Fruit fly (Drosophila melanogaster) whole organism, embryonic: ENCODE data around the gene stv.

Experiments used
- Abd-B ChIP-seq: fragments of 200-800 bp; sonication (Bioruptor generic); optimal IDR thresholded peaks from 2 replicates; lab custom pipeline; 2018; ENCODE audit warnings: missing biosample characterization, mild to moderate bottlenecking, missing genetic modification characterization, moderate library complexity
- B-H1 ChIP-seq: fragments of 200-800 bp; sonication (Bioruptor generic); IDR thresholded peaks from 3 replicates; pipeline ENCODE4 v1.3.6; 2022; ENCODE audit warnings: missing biosample characterization, missing genetic modification characterization
- Bteb2 ChIP-seq: fragments of 200-800 bp; sonication (Bioruptor generic); optimal IDR thresholded peaks from 2 replicates; lab custom pipeline; 2016; ENCODE audit warnings: missing biosample characterization, missing genetic modification characterization
- C15 ChIP-seq: fragments of 200-800 bp; sonication (Bioruptor generic); IDR thresholded peaks from 3 replicates; pipeline ENCODE4 v1.3.6; 2022; ENCODE audit warnings: missing biosample characterization, missing genetic modification characterization
- CG10543 ChIP-seq: fragments of 200-800 bp; sonication (Bioruptor generic); optimal IDR thresholded peaks from 3 replicates; lab custom pipeline; 2017; ENCODE audit warnings: missing biosample characterization, mild to moderate bottlenecking, missing genetic modification characterization, moderate library complexity
- CG11085 ChIP-seq: fragments of 200-800 bp; sonication (Bioruptor generic); IDR thresholded peaks from 2 replicates; pipeline ENCODE4 v1.3.6; 2022; ENCODE audit warnings: missing biosample characterization, missing genetic modification characterization
- CG11504 ChIP-seq: fragments of 200-800 bp; sonication (Bioruptor generic); optimal IDR thresholded peaks from 3 replicates; lab custom pipeline; 2019; ENCODE audit warnings: missing biosample characterization, mild to moderate bottlenecking, missing genetic modification characterization, moderate library complexity
- CG13424 ChIP-seq: fragments of 200-800 bp; sonication (Bioruptor generic); optimal IDR thresholded peaks from 2 replicates; lab custom pipeline; 2019; ENCODE audit warnings: missing biosample characterization, mild to moderate bottlenecking, missing genetic modification characterization, moderate library complexity
- CG14050 ChIP-seq: fragments of 200-800 bp; sonication (Bioruptor generic); IDR thresholded peaks from 3 replicates; pipeline ENCODE4 v1.3.6; 2022; ENCODE audit warnings: missing biosample characterization, missing genetic modification characterization
- CG16815 ChIP-seq: fragments of 200-800 bp; sonication (Bioruptor generic); optimal IDR thresholded peaks from 3 replicates; lab custom pipeline; 2017; ENCODE audit warnings: missing biosample characterization, mild to moderate bottlenecking, missing genetic modification characterization
- CG18619 ChIP-seq: fragments of 200-800 bp; sonication (Bioruptor generic); optimal IDR thresholded peaks from 3 replicates; lab custom pipeline; 2017; ENCODE audit warnings: missing biosample characterization, mild to moderate bottlenecking, missing genetic modification characterization
- CG2875 ChIP-seq: fragments of 200-800 bp; sonication (Bioruptor generic); optimal IDR thresholded peaks from 2 replicates; lab custom pipeline; 2017; ENCODE audit warnings: missing biosample characterization, mild to moderate bottlenecking, missing genetic modification characterization, missing genetic modification reagents
- CG30020 ChIP-seq: fragments of 200-800 bp; optimal IDR thresholded peaks from 2 replicates; lab custom pipeline; 2019; ENCODE audit warnings: missing biosample characterization, mild to moderate bottlenecking, missing genetic modification characterization, moderate library complexity
- CG31224 ChIP-seq: fragments of 200-800 bp; sonication (Bioruptor generic); IDR thresholded peaks from 2 replicates; pipeline ENCODE4 v1.3.6; 2022; ENCODE audit warnings: missing biosample characterization, missing genetic modification characterization
- CG3847 ChIP-seq: fragments of 200-800 bp; sonication (Bioruptor generic); IDR thresholded peaks from 2 replicates; pipeline ENCODE4 v1.3.6; 2022; ENCODE audit warnings: missing biosample characterization, missing genetic modification characterization
- CG3995 ChIP-seq: fragments of 200-800 bp; sonication (Bioruptor generic); optimal IDR thresholded peaks from 3 replicates; lab custom pipeline; 2016; ENCODE audit warnings: missing biosample characterization, missing genetic modification characterization
- CG6175 ChIP-seq: fragments of 200-800 bp; sonication (Bioruptor generic); IDR thresholded peaks from 3 replicates; pipeline ENCODE4 v1.3.6; 2022; ENCODE audit warnings: missing biosample characterization, missing genetic modification characterization
- CG6765 ChIP-seq: fragments of 200-800 bp; sonication (Bioruptor generic); optimal IDR thresholded peaks from 3 replicates; lab custom pipeline; 2017; ENCODE audit warnings: missing biosample characterization, mild to moderate bottlenecking, missing genetic modification characterization
- CG7963 ChIP-seq: fragments of 200-800 bp; sonication (Bioruptor generic); IDR thresholded peaks from 3 replicates; pipeline ENCODE4 v1.3.6; 2022; ENCODE audit warnings: missing biosample characterization, missing genetic modification characterization; ENCODE audit not compliant: partially characterized antibody
- CG9609 ChIP-seq: fragments of 200-800 bp; sonication (Bioruptor generic); optimal IDR thresholded peaks from 3 replicates; lab custom pipeline; 2016; ENCODE audit warnings: missing biosample characterization, missing genetic modification characterization
- CG9797 ChIP-seq: fragments of 200-800 bp; sonication (Bioruptor generic); optimal IDR thresholded peaks from 3 replicates; lab custom pipeline; 2018; ENCODE audit warnings: missing biosample characterization, mild to moderate bottlenecking, missing genetic modification characterization
- Dip2 ChIP-seq: fragments of 200-800 bp; sonication (Bioruptor generic); IDR thresholded peaks from 2 replicates; pipeline ENCODE4 v1.3.6; 2022; ENCODE audit warnings: missing biosample characterization, missing genetic modification characterization
- Doc3 ChIP-seq: fragments of 200-800 bp; sonication (Bioruptor generic); IDR thresholded peaks from 3 replicates; pipeline ENCODE4 v1.3.6; 2022; ENCODE audit warnings: missing biosample characterization, missing genetic modification characterization; ENCODE audit not compliant: partially characterized antibody
- Drgx ChIP-seq: fragments of 200-800 bp; sonication (Bioruptor generic); IDR thresholded peaks from 2 replicates; pipeline ENCODE4 v1.3.6; 2022; ENCODE audit warnings: missing biosample characterization, missing genetic modification characterization
- E2f2 ChIP-seq: fragments of 200-800 bp; sonication (Bioruptor generic); IDR thresholded peaks from 2 replicates; pipeline ENCODE4 v1.3.6; 2022; ENCODE audit warnings: missing biosample characterization, missing genetic modification characterization
- GATAe ChIP-seq: fragments of 200-800 bp; sonication (Bioruptor generic); conservative IDR thresholded peaks from 2 replicates; pipeline ENCODE4 v1.3.6; 2022; ENCODE audit warnings: missing biosample characterization, missing genetic modification characterization
- Gsc ChIP-seq: fragments of 200-800 bp; sonication (Bioruptor generic); IDR thresholded peaks from 2 replicates; pipeline ENCODE4 v1.3.6; 2022; ENCODE audit warnings: missing biosample characterization, missing genetic modification characterization
- Gug ChIP-seq: fragments of 200-800 bp; sonication (Bioruptor generic); IDR thresholded peaks from 4 replicates; pipeline ENCODE4 v1.3.6; 2022; ENCODE audit warnings: missing biosample characterization, missing genetic modification characterization
- Lim3 ChIP-seq: fragments of 200-800 bp; sonication (Bioruptor generic); IDR thresholded peaks from 2 replicates; pipeline ENCODE4 v1.3.6; 2022; ENCODE audit warnings: missing biosample characterization, missing genetic modification characterization
- MESR4 ChIP-seq: fragments of 200-800 bp; sonication (Bioruptor generic); optimal IDR thresholded peaks from 2 replicates; lab custom pipeline; 2018; ENCODE audit warnings: missing biosample characterization, mild to moderate bottlenecking, missing genetic modification characterization, moderate library complexity
- PHDP ChIP-seq: fragments of 200-800 bp; sonication (Bioruptor generic); optimal IDR thresholded peaks from 3 replicates; lab custom pipeline; 2018; ENCODE audit warnings: missing biosample characterization, mild to moderate bottlenecking, missing genetic modification characterization, moderate library complexity
- Scr ChIP-seq: fragments of 200-800 bp; sonication (Bioruptor generic); IDR thresholded peaks from 2 replicates; pipeline ENCODE4 v1.3.6; 2022; ENCODE audit warnings: missing biosample characterization, missing genetic modification characterization; ENCODE audit not compliant: partially characterized antibody
- Spps ChIP-seq: fragments of 200-800 bp; sonication (Bioruptor generic); optimal IDR thresholded peaks from 2 replicates; lab custom pipeline; 2018; ENCODE audit warnings: missing biosample characterization, mild to moderate bottlenecking, missing genetic modification characterization
- TFAM ChIP-seq: fragments of 200-800 bp; sonication (Bioruptor generic); optimal IDR thresholded peaks from 2 replicates; lab custom pipeline; 2017; ENCODE audit warnings: missing biosample characterization, missing genetic modification characterization, inconsistent platforms
- ab ChIP-seq: fragments of 200-800 bp; sonication (Bioruptor generic); optimal IDR thresholded peaks from 2 replicates; lab custom pipeline; 2016; ENCODE audit warnings: missing biosample characterization, missing genetic modification characterization
- ato ChIP-seq: fragments of 200-800 bp; sonication (Bioruptor generic); IDR thresholded peaks from 2 replicates; pipeline ENCODE4 v1.3.6; 2022; ENCODE audit warnings: missing biosample characterization, missing genetic modification characterization; ENCODE audit not compliant: partially characterized antibody
- bab2 ChIP-seq: fragments of 200-800 bp; sonication (Bioruptor generic); optimal IDR thresholded peaks from 2 replicates; lab custom pipeline; 2016; ENCODE audit warnings: missing biosample characterization, missing genetic modification characterization
- caup ChIP-seq: fragments of 200-800 bp; sonication (Bioruptor generic); optimal IDR thresholded peaks from 3 replicates; lab custom pipeline; 2017; ENCODE audit warnings: missing biosample characterization, mild to moderate bottlenecking, missing genetic modification characterization, moderate library complexity; ENCODE audit not compliant: severe bottlenecking
- chinmo ChIP-seq: fragments of 200-800 bp; sonication (Bioruptor generic); IDR thresholded peaks from 4 replicates; pipeline ENCODE4 v1.3.6; 2022; ENCODE audit warnings: missing biosample characterization, missing genetic modification characterization; ENCODE audit not compliant: partially characterized antibody
- croc ChIP-seq: fragments of 200-800 bp; sonication (Bioruptor generic); conservative IDR thresholded peaks from 3 replicates; pipeline ENCODE4 v1.3.6; 2022; ENCODE audit warnings: missing biosample characterization, missing genetic modification characterization
- disco-r ChIP-seq: fragments of 200-800 bp; sonication (Bioruptor generic); optimal IDR thresholded peaks from 2 replicates; lab custom pipeline; 2016; ENCODE audit warnings: missing biosample characterization, missing genetic modification characterization
- gcm ChIP-seq: fragments of 200-800 bp; sonication (Bioruptor generic); optimal IDR thresholded peaks from 2 replicates; lab custom pipeline; 2019; ENCODE audit warnings: missing biosample characterization, mild to moderate bottlenecking, missing genetic modification characterization, moderate library complexity
- grn ChIP-seq: fragments of 200-800 bp; sonication (Bioruptor generic); optimal IDR thresholded peaks from 3 replicates; lab custom pipeline; 2017; ENCODE audit warnings: missing biosample characterization, missing genetic modification characterization
- hb ChIP-seq: fragments of 200-800 bp; sonication (Bioruptor generic); IDR thresholded peaks from 3 replicates; pipeline ENCODE4 v1.3.6; 2022; ENCODE audit warnings: missing biosample characterization, missing genetic modification characterization; ENCODE audit not compliant: partially characterized antibody
- insv ChIP-seq, 2 experiments: fragments of 200-800 bp; sonication (Bioruptor generic); optimal IDR thresholded peaks; 3 replicates each; lab custom pipeline; 2016 to 2018; ENCODE audit warnings: missing biosample characterization in 2 of 2, missing genetic modification characterization in 2 of 2
- kni ChIP-seq: fragments of 200-800 bp; sonication (Bioruptor generic); optimal IDR thresholded peaks from 3 replicates; lab custom pipeline; 2017; ENCODE audit warnings: mild to moderate bottlenecking, missing biosample characterization, missing genetic modification reagents, missing genetic modification characterization
- mam ChIP-seq: fragments of 200-800 bp; sonication (Bioruptor generic); optimal IDR thresholded peaks from 3 replicates; lab custom pipeline; 2016; ENCODE audit warnings: missing biosample characterization, missing genetic modification characterization
- pita ChIP-seq: fragments of 200-800 bp; sonication (Bioruptor generic); optimal IDR thresholded peaks from 2 replicates; lab custom pipeline; 2017; ENCODE audit warnings: missing biosample characterization, mild to moderate bottlenecking, missing genetic modification characterization
- run ChIP-seq: fragments of 200-800 bp; sonication (Bioruptor generic); optimal IDR thresholded peaks from 3 replicates; lab custom pipeline; 2018; ENCODE audit warnings: missing biosample characterization, mild to moderate bottlenecking, missing genetic modification characterization
- slou ChIP-seq: fragments of 200-800 bp; sonication (Bioruptor generic); optimal IDR thresholded peaks from 3 replicates; lab custom pipeline; 2016; ENCODE audit warnings: missing biosample characterization, missing genetic modification characterization
- tna ChIP-seq: fragments of 200-800 bp; sonication (Bioruptor generic); IDR thresholded peaks from 2 replicates; pipeline ENCODE4 v1.3.6; 2022; ENCODE audit warnings: missing biosample characterization, missing genetic modification characterization; ENCODE audit not compliant: partially characterized antibody
- vvl ChIP-seq: fragments of 200-800 bp; sonication (Bioruptor generic); IDR thresholded peaks from 2 replicates; pipeline ENCODE4 v1.3.6; 2022; ENCODE audit warnings: missing biosample characterization, missing genetic modification characterization

stv gene

DNA sequence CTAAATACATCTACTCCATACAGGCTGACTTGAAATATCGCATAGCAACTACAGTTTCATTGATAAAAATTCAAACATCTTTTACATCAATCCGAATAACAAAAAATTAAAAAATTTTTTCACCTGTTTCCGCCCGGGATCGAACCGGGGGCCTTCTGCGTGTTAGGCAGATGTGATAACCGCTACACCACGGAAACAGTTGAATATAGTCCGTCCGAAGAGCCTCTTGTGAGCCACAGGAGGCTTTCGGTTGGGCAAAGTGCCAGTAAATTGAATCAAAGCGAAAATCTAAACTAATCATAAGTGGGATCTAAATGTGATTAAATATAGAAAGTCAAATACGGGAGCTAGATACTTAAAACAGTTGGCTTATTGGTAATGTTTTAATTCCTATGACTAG, 43.8 kb upstream of the stv start (continued):
- no peak for TF ChIP-seq Lim3 (GFP tag; lab: Robert Waterston, UW)
- TF ChIP-seq CG13424 (tag; lab: Kevin White, UChicago), result no peak
- no peak for TF ChIP-seq pita (GFP tag; lab: Kevin White, UChicago)
- peak; percentile 43; the same call in 1 of the 3 replicates for TF ChIP-seq hb (GFP tag; lab: Robert Waterston, UW)
- TF ChIP-seq Scr (GFP tag; lab: Robert Waterston, UW), result peak; percentile 56
- no peak for TF ChIP-seq ab
- TF ChIP-seq CG3995 (GFP tag; lab: Kevin White, UChicago), result no peak
- TF ChIP-seq CG9609 (GFP tag; lab: Kevin White, UChicago), result no peak
- TF ChIP-seq chinmo (GFP tag; lab: Robert Waterston, UW), result no peak
- no peak for TF ChIP-seq gcm (GFP tag; lab: Kevin White, UChicago)
- no peak for TF ChIP-seq Gug (GFP tag; lab: Robert Waterston, UW)
- TF ChIP-seq croc (GFP tag; lab: Robert Waterston, UW), result no peak
- no peak for TF ChIP-seq vvl (GFP tag; lab: Robert Waterston, UW)
- no peak for TF ChIP-seq Abd-B (GFP tag; lab: Kevin White, UChicago)
- TF ChIP-seq kni (GFP tag; lab: Kevin White, UChicago), result no peak
- TF ChIP-seq CG30020, result no peak
- TF ChIP-seq Spps, result no peak
- no peak for TF ChIP-seq CG16815 (GFP tag; lab: Kevin White, UChicago)
- no peak for TF ChIP-seq Bteb2 (GFP tag; lab: Kevin White, UChicago)
- no peak for TF ChIP-seq run (tag; lab: Kevin White, UChicago)
- TF ChIP-seq CG6175, result no peak
- TF ChIP-seq CG9797, result no peak
- no peak for TF ChIP-seq MESR4 (GFP tag; lab: Kevin White, UChicago)
- TF ChIP-seq insv (GFP tag; optimal IDR thresholded peaks at IDR 0.05; lab: Kevin White, UChicago), result no peak
- TF ChIP-seq CG11504, result no peak
- no peak for TF ChIP-seq C15
- TF ChIP-seq Dip2 (GFP tag; lab: Robert Waterston, UW), result no peak
- TF ChIP-seq CG3847 (GFP tag; lab: Robert Waterston, UW), result no peak
- TF ChIP-seq disco-r (GFP tag; lab: Kevin White, UChicago), result no peak
- no peak for TF ChIP-seq PHDP (tag; lab: Kevin White, UChicago)
- no peak for TF ChIP-seq CG14050 (GFP tag; lab: Robert Waterston, UW)
- TF ChIP-seq Drgx, result no peak
- peak; percentile 65 for TF ChIP-seq grn (GFP tag; lab: Kevin White, UChicago)
- no peak for TF ChIP-seq GATAe
- no peak for TF ChIP-seq CG18619
- TF ChIP-seq CG2875, result no peak
- no peak for TF ChIP-seq E2f2 (GFP tag; lab: Robert Waterston, UW)
- TF ChIP-seq CG10543 (GFP tag; lab: Kevin White, UChicago), result no peak
- TF ChIP-seq caup (GFP tag; lab: Kevin White, UChicago), result no peak
- no peak for TF ChIP-seq CG11085 (GFP tag; lab: Robert Waterston, UW)
- no peak for TF ChIP-seq Gsc (GFP tag; lab: Robert Waterston, UW)
- peak; percentile 78 for TF ChIP-seq tna (GFP tag; lab: Robert Waterston, UW)
- TF ChIP-seq slou (GFP tag; lab: Kevin White, UChicago), result no peak
- TF ChIP-seq bab2, result no peak
- no peak for TF ChIP-seq TFAM (GFP tag; lab: Kevin White, UChicago)
- TF ChIP-seq ato, result peak; percentile 78
- TF ChIP-seq CG7963, result peak; percentile 72
- no peak for TF ChIP-seq B-H1 (GFP tag; lab: Robert Waterston, UW)
- TF ChIP-seq CG6765 (GFP tag; lab: Kevin White, UChicago), result no peak
- no peak for TF ChIP-seq Doc3 (GFP tag; lab: Robert Waterston, UW)
- no peak for TF ChIP-seq CG31224 (GFP tag; lab: Robert Waterston, UW)
- TF ChIP-seq mam (GFP tag; lab: Kevin White, UChicago), result no peak
